Fruit fly (Drosophila melanogaster) whole organism: ENCODE data around the gene Ugt37C2.

Experiments
- CG8478 ChIP-seq: fragments of >200 bp; optimal IDR thresholded peaks from 2 replicates; lab custom pipeline; 2018; ENCODE audit warnings: inconsistent platforms
- Dll ChIP-seq: fragments of >200 bp; optimal IDR thresholded peaks from 2 replicates; lab custom pipeline; 2017
- EcR ChIP-seq, 2 experiments: fragments of >200 bp; optimal IDR thresholded peaks; 2 replicates each; lab custom pipeline; 2017; ENCODE audit warnings: missing biosample characterization in 2 of 2, missing genetic modification characterization in 2 of 2, missing genetic modification reagents in 2 of 2
- psq ChIP-seq: fragments of >200 bp; optimal IDR thresholded peaks from 2 replicates; lab custom pipeline; 2017

DNA sequence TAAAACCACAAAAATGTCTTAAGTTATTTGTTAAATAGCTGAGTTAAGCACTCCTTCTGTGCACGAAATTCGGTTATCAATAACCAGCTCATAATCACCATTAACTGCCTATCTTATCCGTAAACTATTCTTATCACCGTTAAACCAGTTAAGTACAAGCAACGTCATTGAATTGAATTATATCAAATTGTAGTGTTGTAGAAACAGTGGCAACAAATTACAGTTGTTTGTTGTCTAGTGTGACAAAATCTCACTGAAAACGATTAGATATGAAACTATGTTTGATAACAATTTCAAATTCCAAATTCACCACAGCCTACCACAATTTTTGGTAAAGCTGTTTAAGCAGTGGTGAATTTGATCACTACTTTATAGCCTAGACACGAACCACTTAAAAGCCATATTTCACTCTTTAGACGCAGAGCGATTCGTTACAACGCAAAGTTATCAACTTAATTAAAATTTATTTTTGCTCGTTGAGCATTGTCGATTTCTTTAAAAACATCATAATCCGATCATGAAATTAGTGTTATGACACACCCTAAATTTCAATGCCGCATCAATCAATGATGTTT is 7.7 kb downstream of the Ugt37C2 start:
- TF ChIP-seq CG8478 (no peak), psq (lab: Kevin White, UChicago) (no peak), EcR (GFP tag; optimal IDR thresholded peaks at IDR 0.05; lab: Kevin White, UChicago) (no peak), Dll (lab: Kevin White, UChicago) (no peak)
